Fruit fly (Drosophila melanogaster) whole organism, embryonic: ENCODE data around the gene aralar1.
A peak's percentile ranks its signal among the peaks of the same experiment; 100 is the strongest.

Experiments
- Ada2b ChIP-seq: fragments of 200-800 bp; sonication (Bioruptor generic); IDR thresholded peaks from 2 replicates; pipeline ENCODE4 v1.3.6; 2022; ENCODE audit warnings: missing biosample characterization, missing genetic modification characterization
- Asciz ChIP-seq: fragments of 200-800 bp; sonication (Bioruptor generic); optimal IDR thresholded peaks from 2 replicates; lab custom pipeline; 2017; ENCODE audit warnings: missing biosample characterization, mild to moderate bottlenecking, missing genetic modification characterization, missing genetic modification reagents
- CG10979 ChIP-seq: fragments of 200-800 bp; sonication (Bioruptor generic); optimal IDR thresholded peaks from 2 replicates; lab custom pipeline; 2018; ENCODE audit warnings: missing biosample characterization, mild to moderate bottlenecking, missing genetic modification characterization, moderate library complexity
- CG11504 ChIP-seq: fragments of 200-800 bp; sonication (Bioruptor generic); optimal IDR thresholded peaks from 3 replicates; lab custom pipeline; 2019; ENCODE audit warnings: missing biosample characterization, mild to moderate bottlenecking, missing genetic modification characterization, moderate library complexity
- CG11696 ChIP-seq: fragments of 200-800 bp; sonication (Bioruptor generic); IDR thresholded peaks from 2 replicates; pipeline ENCODE4 v1.3.6; 2022; ENCODE audit warnings: missing biosample characterization, missing genetic modification characterization
- CG11723 ChIP-seq: fragments of 200-800 bp; sonication (Bioruptor generic); optimal IDR thresholded peaks from 2 replicates; lab custom pipeline; 2017; ENCODE audit warnings: missing biosample characterization, mild to moderate bottlenecking, missing genetic modification characterization
- CG12769 ChIP-seq: fragments of 200-800 bp; sonication (Bioruptor generic); optimal IDR thresholded peaks from 2 replicates; lab custom pipeline; 2019; ENCODE audit warnings: missing biosample characterization, mild to moderate bottlenecking, missing genetic modification characterization, moderate library complexity
- CG13287 ChIP-seq: fragments of 200-800 bp; sonication (Bioruptor generic); IDR thresholded peaks from 2 replicates; pipeline ENCODE4 v1.3.6; 2022; ENCODE audit warnings: missing biosample characterization, missing genetic modification characterization; ENCODE audit not compliant: partially characterized antibody
- CG14050 ChIP-seq: fragments of 200-800 bp; sonication (Bioruptor generic); IDR thresholded peaks from 3 replicates; pipeline ENCODE4 v1.3.6; 2022; ENCODE audit warnings: missing biosample characterization, missing genetic modification characterization
- CG15269 ChIP-seq: fragments of 200-800 bp; sonication (Bioruptor generic); optimal IDR thresholded peaks from 2 replicates; lab custom pipeline; 2018; ENCODE audit warnings: missing biosample characterization, mild to moderate bottlenecking, missing genetic modification characterization, moderate library complexity
- CG15479 ChIP-seq: fragments of 200-800 bp; sonication (Bioruptor generic); optimal IDR thresholded peaks from 3 replicates; lab custom pipeline; 2019; ENCODE audit warnings: missing biosample characterization, mild to moderate bottlenecking, missing genetic modification characterization, moderate library complexity
- CG1602 ChIP-seq: fragments of 200-800 bp; sonication (Bioruptor generic); optimal IDR thresholded peaks from 3 replicates; lab custom pipeline; 2016; ENCODE audit warnings: missing biosample characterization, missing genetic modification characterization
- CG16815 ChIP-seq: fragments of 200-800 bp; sonication (Bioruptor generic); optimal IDR thresholded peaks from 3 replicates; lab custom pipeline; 2017; ENCODE audit warnings: missing biosample characterization, mild to moderate bottlenecking, missing genetic modification characterization
- CG17328 ChIP-seq: fragments of 200-800 bp; sonication (Bioruptor generic); IDR thresholded peaks from 2 replicates; pipeline ENCODE4 v1.3.6; 2022; ENCODE audit warnings: missing biosample characterization, missing genetic modification characterization
- CG18011 ChIP-seq: fragments of 200-800 bp; sonication (Bioruptor generic); optimal IDR thresholded peaks from 2 replicates; lab custom pipeline; 2017; ENCODE audit warnings: missing biosample characterization, missing genetic modification characterization, mild to moderate bottlenecking, moderate library complexity, missing genotype
- CG30020 ChIP-seq: fragments of 200-800 bp; optimal IDR thresholded peaks from 2 replicates; lab custom pipeline; 2019; ENCODE audit warnings: missing biosample characterization, mild to moderate bottlenecking, missing genetic modification characterization, moderate library complexity
- CG31441 ChIP-seq: fragments of 200-800 bp; sonication (Bioruptor generic); IDR thresholded peaks from 2 replicates; pipeline ENCODE4 v1.3.6; 2022; ENCODE audit warnings: missing biosample characterization, missing genetic modification characterization
- CG3163 ChIP-seq: fragments of 200-800 bp; sonication (Bioruptor generic); optimal IDR thresholded peaks from 3 replicates; lab custom pipeline; 2016; ENCODE audit warnings: missing biosample characterization, missing genetic modification characterization
- CG3281 ChIP-seq: fragments of 200-800 bp; sonication (Bioruptor generic); optimal IDR thresholded peaks from 3 replicates; lab custom pipeline; 2017; ENCODE audit warnings: missing biosample characterization, mild to moderate bottlenecking, missing genetic modification characterization
- CG33557 ChIP-seq: fragments of 200-800 bp; sonication (Bioruptor generic); optimal IDR thresholded peaks from 2 replicates; lab custom pipeline; 2019; ENCODE audit warnings: missing biosample characterization, mild to moderate bottlenecking, missing genetic modification characterization, moderate library complexity
- CG4328 ChIP-seq: fragments of 200-800 bp; sonication (Bioruptor generic); optimal IDR thresholded peaks from 3 replicates; lab custom pipeline; 2017; ENCODE audit warnings: missing biosample characterization, missing genetic modification reagents, missing genetic modification characterization
- CG4360 ChIP-seq: fragments of 200-800 bp; sonication (Bioruptor generic); IDR thresholded peaks from 2 replicates; pipeline ENCODE4 v1.3.6; 2022; ENCODE audit warnings: missing biosample characterization, missing genetic modification characterization
- CG4424 ChIP-seq: fragments of 200-800 bp; sonication (Bioruptor generic); optimal IDR thresholded peaks from 3 replicates; lab custom pipeline; 2016; ENCODE audit warnings: missing biosample characterization, missing genetic modification characterization
- CG6689 ChIP-seq: fragments of 200-800 bp; sonication (Bioruptor generic); IDR thresholded peaks from 2 replicates; pipeline ENCODE4 v1.3.6; 2022; ENCODE audit warnings: missing biosample characterization, missing genetic modification characterization
- CG7556 ChIP-seq: fragments of 200-800 bp; sonication (Bioruptor generic); optimal IDR thresholded peaks from 2 replicates; lab custom pipeline; 2017; ENCODE audit warnings: missing biosample characterization, mild to moderate bottlenecking, missing genetic modification characterization
- CG8924 ChIP-seq: fragments of 200-800 bp; optimal IDR thresholded peaks from 3 replicates; lab custom pipeline; 2019; ENCODE audit warnings: missing biosample characterization, mild to moderate bottlenecking, missing genetic modification characterization, moderate library complexity
- CoRest ChIP-seq: fragments of 200-800 bp; sonication (Bioruptor generic); optimal IDR thresholded peaks from 3 replicates; lab custom pipeline; 2018; ENCODE audit warnings: missing biosample characterization, mild to moderate bottlenecking, missing genetic modification characterization, moderate library complexity
- Dp ChIP-seq: fragments of 200-800 bp; sonication (Bioruptor generic); optimal IDR thresholded peaks from 2 replicates; lab custom pipeline; 2018; ENCODE audit warnings: missing biosample characterization, mild to moderate bottlenecking, missing genetic modification characterization, moderate library complexity
- Drgx ChIP-seq: fragments of 200-800 bp; sonication (Bioruptor generic); IDR thresholded peaks from 2 replicates; pipeline ENCODE4 v1.3.6; 2022; ENCODE audit warnings: missing biosample characterization, missing genetic modification characterization
- E2f1 ChIP-seq: fragments of 200-800 bp; sonication (Bioruptor generic); IDR thresholded peaks from 2 replicates; pipeline ENCODE4 v1.3.6; 2022; ENCODE audit warnings: missing biosample characterization, missing genetic modification characterization
- Elba2 ChIP-seq: fragments of 200-800 bp; sonication (Bioruptor generic); optimal IDR thresholded peaks from 3 replicates; lab custom pipeline; 2016; ENCODE audit warnings: missing biosample characterization, missing genetic modification characterization
- Hmr ChIP-seq: fragments of 200-800 bp; sonication (Bioruptor generic); optimal IDR thresholded peaks from 3 replicates; lab custom pipeline; 2017; ENCODE audit warnings: mild to moderate bottlenecking, missing biosample characterization, missing genetic modification reagents, missing genetic modification characterization
- Meics ChIP-seq: fragments of 200-800 bp; sonication (Bioruptor generic); optimal IDR thresholded peaks from 2 replicates; lab custom pipeline; 2017; ENCODE audit warnings: missing biosample characterization, mild to moderate bottlenecking, missing genetic modification characterization
- Rfx ChIP-seq: fragments of 200-800 bp; sonication (Bioruptor generic); IDR thresholded peaks from 2 replicates; pipeline ENCODE4 v1.3.6; 2022; ENCODE audit warnings: missing biosample characterization, missing genetic modification characterization
- Sox102F ChIP-seq: fragments of 200-800 bp; sonication (Bioruptor generic); optimal IDR thresholded peaks from 2 replicates; lab custom pipeline; 2018; ENCODE audit warnings: missing biosample characterization, mild to moderate bottlenecking, missing genetic modification characterization, moderate library complexity
- Trl ChIP-seq, 3 experiments: fragments of >200 bp in 2 of 3; fragments of 200-800 bp in 1 of 3; sonication (Bioruptor generic) in 1 of 3; optimal IDR thresholded peaks; 2 replicates in 1 of 3; 3 replicates in 2 of 3; lab custom pipeline; 2016 to 2017; ENCODE audit warnings: missing biosample characterization in 1 of 3, missing genetic modification characterization in 1 of 3
- YL-1 ChIP-seq: fragments of 200-800 bp; sonication (Bioruptor generic); optimal IDR thresholded peaks from 3 replicates; lab custom pipeline; 2017; ENCODE audit warnings: missing biosample characterization, mild to moderate bottlenecking, missing genetic modification characterization
- al ChIP-seq: fragments of 200-800 bp; sonication (Bioruptor generic); IDR thresholded peaks from 2 replicates; pipeline ENCODE4 v1.3.6; 2022; ENCODE audit warnings: missing biosample characterization, missing genetic modification characterization
- disco-r ChIP-seq: fragments of 200-800 bp; sonication (Bioruptor generic); optimal IDR thresholded peaks from 2 replicates; lab custom pipeline; 2016; ENCODE audit warnings: missing biosample characterization, missing genetic modification characterization
- fd102C ChIP-seq: fragments of 200-800 bp; sonication (Bioruptor generic); optimal IDR thresholded peaks from 2 replicates; lab custom pipeline; 2018; ENCODE audit warnings: missing biosample characterization, mild to moderate bottlenecking, missing genetic modification characterization, moderate library complexity
- hbn ChIP-seq: fragments of 200-800 bp; sonication (Bioruptor generic); IDR thresholded peaks from 2 replicates; pipeline ENCODE4 v1.3.6; 2022; ENCODE audit warnings: missing biosample characterization, missing genetic modification characterization; ENCODE audit not compliant: partially characterized antibody
- mam ChIP-seq: fragments of 200-800 bp; sonication (Bioruptor generic); optimal IDR thresholded peaks from 3 replicates; lab custom pipeline; 2016; ENCODE audit warnings: missing biosample characterization, missing genetic modification characterization
- nau ChIP-seq: fragments of 200-800 bp; sonication (Bioruptor generic); optimal IDR thresholded peaks from 3 replicates; lab custom pipeline; 2017; ENCODE audit warnings: missing biosample characterization, mild to moderate bottlenecking, missing genetic modification characterization, missing genetic modification reagents
- pros ChIP-seq: fragments of 200-800 bp; sonication (Bioruptor generic); optimal IDR thresholded peaks from 3 replicates; lab custom pipeline; 2019; ENCODE audit warnings: missing biosample characterization, mild to moderate bottlenecking, missing genetic modification characterization, moderate library complexity
- sr ChIP-seq: fragments of 200-800 bp; sonication (Bioruptor generic); IDR thresholded peaks from 3 replicates; pipeline ENCODE4 v1.3.6; 2022; ENCODE audit warnings: missing biosample characterization, missing genetic modification characterization
- tio ChIP-seq: fragments of 200-800 bp; sonication (Bioruptor generic); optimal IDR thresholded peaks from 2 replicates; lab custom pipeline; 2017; ENCODE audit warnings: missing biosample characterization, missing genetic modification characterization, inconsistent platforms

The aralar1 gene

DNA sequence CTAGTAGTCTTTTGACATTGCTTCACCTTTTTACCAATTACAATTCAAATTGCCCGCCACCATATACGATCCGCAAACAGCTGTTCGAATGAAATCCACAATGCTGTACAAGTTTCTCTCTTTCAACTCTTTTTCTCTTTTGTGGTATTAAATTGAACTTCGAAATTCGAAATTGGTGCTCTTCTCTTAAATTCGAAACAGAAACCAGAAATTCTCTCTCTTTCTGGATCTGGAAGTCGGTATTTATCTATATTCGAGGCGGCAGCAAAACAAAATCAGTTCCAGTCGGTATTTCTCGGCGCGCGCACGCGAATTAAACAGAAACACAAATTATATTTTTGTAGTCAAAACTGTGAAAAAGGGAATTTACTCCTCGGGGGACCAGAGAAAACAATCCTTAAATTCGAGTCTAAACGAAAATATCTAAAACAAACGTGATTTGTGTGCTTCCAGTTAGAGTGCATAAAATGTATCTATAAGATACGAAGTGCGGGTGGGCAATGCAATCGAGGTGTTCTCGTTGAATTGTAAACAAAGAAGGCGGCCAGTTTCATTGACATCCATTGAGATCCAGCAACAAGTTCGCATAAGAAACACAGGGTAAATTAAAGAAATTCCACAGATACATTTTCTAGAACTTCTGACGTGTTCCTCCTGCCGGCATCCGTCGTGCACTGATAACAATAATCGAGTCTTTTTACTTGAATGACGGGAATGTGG is 10.3 kb upstream of the aralar1 start, which contains the start of gene PH4alphaEFB (continued):
- TF ChIP-seq CG13287 (peak; percentile 45), CG3281 (GFP tag; lab: Kevin White, UChicago) (no peak), CG3163 (GFP tag; lab: Kevin White, UChicago) (peak; percentile 99), CG11723 (GFP tag; lab: Kevin White, UChicago) (no peak), tio (GFP tag; lab: Kevin White, UChicago) (no peak), CG11504 (tag; lab: Kevin White, UChicago) (peak; percentile 29), disco-r (no peak), Sox102F (GFP tag; lab: Kevin White, UChicago) (no peak), nau (GFP tag; lab: Kevin White, UChicago) (peak; percentile 34), CG7556 (no peak), CG4328 (no peak), Trl (optimal IDR thresholded peaks at IDR 0.05; lab: Kevin White, UChicago) (peak; percentile 84 to 94), Trl (GFP tag; optimal IDR thresholded peaks at IDR 0.05; lab: Kevin White, UChicago) (no peak), CG12769 (tag; lab: Kevin White, UChicago) (peak; percentile 78), CG16815 (GFP tag; lab: Kevin White, UChicago) (no peak), sr (GFP tag; lab: Robert Waterston, UW) (no peak), CG33557 (GFP tag; lab: Kevin White, UChicago) (peak; percentile 7), al (GFP tag; lab: Robert Waterston, UW) (no peak), CG14050 (GFP tag; lab: Robert Waterston, UW) (no peak; the same call in 2 of the 3 replicates), hbn (peak; percentile 27; the same call in 1 of the 2 replicates), CG30020 (tag; lab: Kevin White, UChicago) (peak; percentile 7), YL-1 (GFP tag; lab: Kevin White, UChicago) (peak; percentile 27), E2f1 (GFP tag; lab: Robert Waterston, UW) (no peak), Elba2 (GFP tag; lab: Kevin White, UChicago) (no peak), mam (GFP tag; lab: Kevin White, UChicago) (no peak), Dp (GFP tag; lab: Kevin White, UChicago) (peak; percentile 85)

DNA sequence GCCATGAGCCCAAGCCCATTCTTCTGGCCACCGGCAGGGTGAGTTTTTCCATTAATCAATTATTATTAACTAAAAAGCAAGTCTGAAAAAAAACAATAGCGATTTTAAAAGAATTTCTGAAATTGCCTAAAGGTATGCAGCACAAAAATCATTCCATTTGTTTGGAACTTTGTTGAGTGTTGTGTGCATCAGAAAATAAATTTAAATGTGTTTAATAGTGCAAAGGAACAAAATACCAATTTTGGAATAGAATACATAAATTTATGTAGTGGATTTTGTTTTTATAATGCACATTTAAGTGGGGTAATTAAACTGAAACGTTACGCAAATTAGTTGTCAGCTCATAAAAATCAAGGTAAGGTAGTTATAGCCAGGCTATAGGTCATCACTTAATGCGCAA is 8.6 kb upstream of the aralar1 start:
- TF ChIP-seq CG18011 (GFP tag; lab: Kevin White, UChicago) (peak; percentile 91), Asciz (GFP tag; lab: Kevin White, UChicago) (no peak)

DNA sequence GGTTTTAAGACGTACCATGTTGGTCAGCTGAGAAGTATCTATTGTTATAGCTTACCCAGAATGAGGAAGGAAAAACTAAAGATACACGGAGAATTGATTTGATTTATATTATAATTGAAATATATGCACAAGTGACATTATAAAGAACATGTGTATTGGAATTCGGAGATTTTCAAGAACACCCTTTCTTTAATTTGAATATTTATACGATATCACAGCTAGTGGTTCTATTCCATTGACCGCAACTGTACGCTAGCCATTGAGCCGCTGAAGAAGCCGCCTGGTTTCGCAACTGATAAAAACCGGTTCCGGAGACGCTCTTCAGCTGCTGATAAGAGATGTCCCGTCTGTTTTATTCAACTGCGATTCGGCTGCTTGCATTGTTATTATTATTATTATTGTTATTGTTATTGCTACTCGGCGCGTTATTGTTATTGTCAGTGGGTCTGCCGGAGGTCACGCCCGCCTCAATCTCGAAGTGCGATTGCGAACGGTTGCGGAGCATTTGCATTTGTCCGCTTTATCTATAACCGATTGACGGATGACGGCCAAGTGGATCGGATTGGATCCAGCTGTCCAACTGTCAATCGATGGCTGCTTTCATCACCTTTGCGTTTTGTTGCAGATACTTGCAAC is 6.1 kb upstream of the aralar1 start:
- TF ChIP-seq CG17328 (GFP tag; lab: Robert Waterston, UW) (0 out of 2 replicates have a peak, but pooled peaks have one; percentile 32), CG15479 (GFP tag; lab: Kevin White, UChicago) (peak; percentile 21), CG4360 (GFP tag; lab: Robert Waterston, UW) (no peak), CG1602 (GFP tag; lab: Kevin White, UChicago) (no peak), Drgx (GFP tag; lab: Robert Waterston, UW) (peak; percentile 51; the same call in 1 of the 2 replicates), Meics (GFP tag; lab: Kevin White, UChicago) (peak; percentile 33), CG8924 (peak; percentile 22), Hmr (GFP tag; lab: Kevin White, UChicago) (peak; percentile 4), CG4424 (GFP tag; lab: Kevin White, UChicago) (peak; percentile 17), CG6689 (0 out of 2 replicates have a peak, but pooled peaks have one; percentile 37), fd102C (no peak), CG15269 (tag; lab: Kevin White, UChicago) (peak; percentile 56), CG11696 (GFP tag; lab: Robert Waterston, UW) (peak; percentile 89), CG31441 (GFP tag; lab: Robert Waterston, UW) (peak; percentile 56), CG10979 (tag; lab: Kevin White, UChicago) (peak; percentile 26), pros (GFP tag; lab: Kevin White, UChicago) (peak; percentile 63), CoRest (tag; lab: Kevin White, UChicago) (peak; percentile 41), Ada2b (no peak), Rfx (GFP tag; lab: Robert Waterston, UW) (peak; percentile 46; the same call in 1 of the 2 replicates)
